Worm (Caenorhabditis elegans) whole organism, young adult: ENCODE data around the gene twk-12.

Experiments used
- ceh-79 ChIP-seq: sonication (generic microtip); optimal IDR thresholded peaks from 2 replicates; lab custom pipeline; 2017; ENCODE audit warnings: mild to moderate bottlenecking, missing genetic modification characterization, missing compliant biosample characterization
- dpl-1 ChIP-seq: fragments of 150-350 bp; optimal IDR thresholded peaks from 2 replicates; lab custom pipeline; 2014; ENCODE audit warnings: missing biosample characterization, missing genetic modification reagents, missing genetic modification characterization
- lag-1 ChIP-seq: fragments of 200-800 bp; sonication (Bioruptor generic); IDR thresholded peaks from 2 replicates; pipeline ENCODE4 v1.3.6; 2022; ENCODE audit warnings: missing genetic modification reagents, missing genetic modification characterization, missing compliant biosample characterization
- snpc-1.1 ChIP-seq: sonication (generic microtip); optimal IDR thresholded peaks from 2 replicates; lab custom pipeline; 2017; ENCODE audit warnings: missing genetic modification characterization, mild to moderate bottlenecking, missing compliant biosample characterization, antibody characterized with exemption, moderate library complexity, missing genotype, missing genetic modification reagents; ENCODE audit not compliant: insufficient read depth
- sptf-2 ChIP-seq: fragments of 200-800 bp; sonication (Bioruptor generic); optimal IDR thresholded peaks from 2 replicates; lab custom pipeline; 2018; ENCODE audit warnings: mild to moderate bottlenecking, missing genetic modification characterization, missing compliant biosample characterization
- unc-62 ChIP-seq: fragments of 150-350 bp; optimal IDR thresholded peaks from 2 replicates; lab custom pipeline; 2014; ENCODE audit warnings: missing biosample characterization, missing genetic modification reagents, missing genetic modification characterization

- TF ChIP-seq sptf-2 (GFP tag; lab: Kevin White, UChicago): no peak
- TF ChIP-seq ceh-79: no peak
- TF ChIP-seq unc-62 (GFP tag; lab: Kevin White, UChicago): no peak
- no peak for TF ChIP-seq dpl-1 (GFP tag; lab: Kevin White, UChicago)
- no peak for TF ChIP-seq snpc-1.1 (tag; lab: Kevin White, UChicago)
- no peak for TF ChIP-seq lag-1 (GFP tag; lab: Robert Waterston, UW)
Observed at ce11 chrV:10695181-10695580, 27.8 kb downstream of the twk-12 start, which contains the start of gene C05A2.4.
